Worm (Caenorhabditis elegans): ENCODE measurements around the gene aldo-1.

Gene aldo-1

DNA sequence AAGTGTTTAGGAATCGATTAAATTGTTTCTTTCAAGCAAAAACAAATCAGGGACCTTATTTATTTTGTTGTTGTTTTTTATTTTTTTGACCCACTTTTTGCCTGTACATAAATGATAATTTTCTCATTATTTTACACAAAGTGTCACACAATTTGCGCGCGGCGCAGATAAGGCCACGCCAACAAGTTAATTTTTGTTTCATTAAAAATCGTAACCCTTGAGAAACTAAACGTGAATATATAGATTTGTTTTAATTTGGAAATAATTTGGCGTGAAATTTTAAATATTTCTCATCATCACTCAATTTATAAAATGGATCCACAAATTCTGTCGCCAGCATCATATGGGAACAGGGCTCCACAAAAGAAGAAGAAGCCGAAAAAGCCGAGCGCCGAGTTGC lies 15.8 kb upstream of the aldo-1 start, which contains the start of gene T05D4.5:
T05D4.5 (plus strand) TSS at position 301 of the 400 bp plus-strand sequence.
- no peak for TF ChIP-seq dsc-1 (tag; optimal IDR thresholded peaks at IDR 0.05)
- TF ChIP-seq ceh-88 (GFP tag; IDR thresholded peaks at IDR 0.05) = no peak
- TF ChIP-seq elt-2 (tag; optimal IDR thresholded peaks at IDR 0.05) = no peak
- no peak for TF ChIP-seq hlh-17 (GFP tag; optimal IDR thresholded peaks at IDR 0.05; ENCODE audit: borderline replicate concordance)
- TF ChIP-seq snu-23 (GFP tag; optimal IDR thresholded peaks at IDR 0.05) = no peak
- no peak for TF ChIP-seq pax-3 (tag; optimal IDR thresholded peaks at IDR 0.05)
- TF ChIP-seq egl-27 (tag; optimal IDR thresholded peaks at IDR 0.05) = no peak

DNA sequence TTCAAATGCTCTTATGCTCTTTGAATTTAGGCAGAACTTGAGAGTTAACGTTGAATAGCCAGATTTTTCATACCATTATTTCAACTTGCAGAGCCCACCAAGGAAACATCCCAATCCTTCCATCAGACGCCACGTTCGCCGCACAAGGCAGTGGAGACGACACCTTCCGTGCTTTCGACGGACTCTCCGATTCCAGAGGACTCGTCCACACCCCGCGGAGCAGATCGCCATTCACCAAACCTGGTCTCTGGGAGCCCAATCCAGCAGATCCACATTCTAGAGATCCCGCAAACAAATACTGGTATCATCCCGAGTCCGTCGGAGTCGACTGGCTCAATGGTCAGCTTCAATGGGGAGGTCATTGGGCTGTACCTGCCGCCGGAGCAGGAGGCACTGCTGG lies 15.3 kb upstream of the aldo-1 start:
- no peak for TF ChIP-seq tlp-1 (tag; optimal IDR thresholded peaks at IDR 0.05)
- TF ChIP-seq vab-15 (tag; optimal IDR thresholded peaks at IDR 0.05) = no peak
- TF ChIP-seq lin-14 (GFP tag; optimal IDR thresholded peaks at IDR 0.05) = no peak
- no peak for TF ChIP-seq xbp-1 (tag; optimal IDR thresholded peaks at IDR 0.05)
- no peak for TF ChIP-seq alr-1 (tag; optimal IDR thresholded peaks at IDR 0.05; ENCODE audit: borderline replicate concordance)
- TF ChIP-seq grh-1 (GFP tag; IDR thresholded peaks at IDR 0.05) = 0 out of 2 replicates have a peak, but pooled peaks have one; percentile 14

DNA sequence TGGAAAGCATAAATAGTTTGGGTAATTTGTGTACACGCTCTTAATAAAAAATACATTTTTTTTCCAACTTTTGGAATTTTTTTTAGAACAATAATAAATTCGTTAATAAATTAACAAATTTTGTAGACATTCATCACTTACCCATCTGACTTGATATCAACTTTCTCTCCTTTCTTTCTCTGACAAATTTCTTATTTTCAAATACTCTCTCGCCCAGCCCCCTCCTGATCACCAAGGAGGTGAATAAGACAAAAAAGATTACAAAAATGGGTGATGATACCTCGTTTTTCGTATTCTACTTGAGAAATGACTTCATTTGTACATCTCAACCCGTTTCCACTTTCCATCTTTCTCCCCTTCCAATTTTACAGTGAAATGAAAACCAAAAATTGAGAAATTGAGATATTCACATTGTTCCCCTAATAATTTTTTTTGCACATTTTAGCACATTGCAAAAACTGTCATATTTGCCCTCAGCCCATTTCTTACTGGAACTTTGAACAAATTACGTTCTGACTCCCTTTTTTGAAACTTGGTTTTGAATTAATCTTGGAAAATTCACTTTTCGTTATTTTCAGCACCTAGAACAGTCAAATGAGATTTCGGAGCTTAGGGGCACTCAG lies 11.0 kb upstream of the aldo-1 start, which contains the start of gene osm-7:
osm-7 (plus strand) TSS at position 573 of the 623 bp plus-strand sequence.
- TF ChIP-seq elt-3 (tag; optimal IDR thresholded peaks at IDR 0.05) (peak in 1 of 6 experiments; percentile 55), blmp-1 (tag; optimal IDR thresholded peaks at IDR 0.05) (peak; percentile 70), ceh-8 (GFP tag; optimal IDR thresholded peaks at IDR 0.05) (no peak), nhr-85 (tag) (peak; percentile 37)

DNA sequence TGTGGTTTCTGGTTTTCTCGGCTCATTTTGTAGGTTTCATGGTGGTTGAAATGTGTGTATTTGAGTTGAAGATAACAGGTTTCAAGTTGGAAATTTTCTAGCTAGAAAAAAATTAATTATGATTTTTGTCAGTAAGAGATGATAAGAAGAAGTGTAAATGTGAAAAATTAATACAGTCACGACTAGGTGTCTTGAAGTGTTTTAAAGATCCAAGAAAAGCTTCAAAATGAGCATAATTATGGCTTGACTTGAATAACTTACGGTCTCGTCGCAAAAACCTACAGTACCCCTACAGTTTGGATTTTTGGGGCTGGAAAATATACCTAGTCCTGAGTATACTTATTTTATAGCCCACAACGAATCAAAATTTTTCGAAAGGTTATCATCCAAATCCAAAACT lies 5.6 kb upstream of the aldo-1 start, which contains the start of gene exc-12:
exc-12 (minus strand) TSS at position 101 of the 400 bp plus-strand sequence.
- TF ChIP-seq mef-2 (tag; optimal IDR thresholded peaks at IDR 0.05) (no peak), ama-1 (optimal IDR thresholded peaks at IDR 0.05) (no peak)

DNA sequence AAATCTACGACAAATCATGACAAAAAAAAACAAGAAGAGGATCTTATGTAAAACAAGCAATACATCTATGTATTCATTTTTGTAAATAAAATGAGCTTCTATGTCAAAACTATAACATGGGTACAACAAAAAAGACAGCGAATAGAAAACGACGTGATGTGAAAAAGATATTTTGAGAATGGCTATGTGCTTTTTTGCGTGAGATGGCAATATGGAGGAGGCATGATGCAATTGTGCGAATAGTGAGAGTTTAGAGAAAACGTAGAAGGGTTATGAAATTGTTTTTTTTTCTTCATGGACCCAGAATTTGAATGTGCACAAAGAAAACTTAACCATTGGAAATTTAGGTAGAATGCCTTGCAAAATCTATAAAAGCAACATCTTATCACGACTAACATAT lies 1.2 kb upstream of the aldo-1 start:
- TF ChIP-seq snpc-4 (tag; optimal IDR thresholded peaks at IDR 0.05) = no peak
- peak; percentile 45 for TF ChIP-seq lin-14 (GFP tag; optimal IDR thresholded peaks at IDR 0.05)
- no peak for TF ChIP-seq rnt-1 (tag; optimal IDR thresholded peaks at IDR 0.05)
- TF ChIP-seq lsy-2 (tag; optimal IDR thresholded peaks at IDR 0.05) = peak in 1 of 2 experiments; percentile 12
- TF ChIP-seq zag-1 (tag; optimal IDR thresholded peaks at IDR 0.05) = no peak
- no peak for TF ChIP-seq dpl-1 (GFP tag; optimal IDR thresholded peaks at IDR 0.05)
- no peak for TF ChIP-seq nhr-11 (tag; optimal IDR thresholded peaks at IDR 0.05)
- peak in 1 of 2 experiments; percentile 3 for TF ChIP-seq efl-1 (optimal IDR thresholded peaks at IDR 0.05)
- TF ChIP-seq efl-1 (GFP tag; optimal IDR thresholded peaks at IDR 0.05 in 1 of 2) = no peak
- peak; percentile 16 for TF ChIP-seq nhr-71 (tag; optimal IDR thresholded peaks at IDR 0.05)
- no peak for TF ChIP-seq lin-13 (GFP tag; optimal IDR thresholded peaks at IDR 0.05)
- TF ChIP-seq ceh-90 (tag; optimal IDR thresholded peaks at IDR 0.05) = no peak
- TF ChIP-seq egl-27 (tag; optimal IDR thresholded peaks at IDR 0.05) = no peak
- TF ChIP-seq lin-39 (tag; optimal IDR thresholded peaks at IDR 0.05) = no peak
- TF ChIP-seq ceh-82 (tag; optimal IDR thresholded peaks at IDR 0.05) = peak in 2 of 3 experiments; percentile 8 to 11

DNA sequence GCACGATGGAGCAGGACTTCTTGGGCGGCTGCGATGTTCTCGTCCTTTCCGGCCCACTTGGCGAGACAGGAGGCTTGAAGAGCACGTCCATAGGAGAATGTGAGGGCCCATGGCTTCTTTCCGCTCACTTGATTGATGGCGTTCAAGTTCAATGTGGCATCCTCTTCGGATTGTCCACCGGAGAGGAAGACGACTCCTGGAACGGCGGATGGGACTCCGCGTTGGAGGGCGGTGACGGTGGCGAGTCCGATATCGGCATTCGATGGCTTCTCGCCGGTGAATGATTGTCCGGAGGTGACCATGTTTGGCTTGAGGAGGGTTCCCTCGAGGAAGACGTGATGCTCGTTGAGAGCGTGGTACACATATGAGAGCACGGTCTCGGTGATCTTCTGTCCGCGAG lies 1.2 kb downstream of the aldo-1 start:
- no peak for TF ChIP-seq zip-4 (GFP tag; optimal IDR thresholded peaks at IDR 0.05)
- no peak for TF ChIP-seq fkh-10 (GFP tag; optimal IDR thresholded peaks at IDR 0.05)
- no peak for TF ChIP-seq skn-1 (tag; optimal IDR thresholded peaks at IDR 0.05)
- no peak for TF ChIP-seq nhr-84 (tag; optimal IDR thresholded peaks at IDR 0.05)
- TF ChIP-seq elt-2 (tag; optimal IDR thresholded peaks at IDR 0.05) = no peak
- no peak for TF ChIP-seq unc-98 (GFP tag; IDR thresholded peaks at IDR 0.05)
- TF ChIP-seq fkh-4 (tag; optimal IDR thresholded peaks at IDR 0.05; ENCODE audit: borderline replicate concordance) = no peak
- TF ChIP-seq Y116A8C.19 (tag; optimal IDR thresholded peaks at IDR 0.05; ENCODE audit: borderline replicate concordance) = no peak
- TF ChIP-seq nhr-71 (tag; optimal IDR thresholded peaks at IDR 0.05) = no peak
- TF ChIP-seq blmp-1 (tag; optimal IDR thresholded peaks at IDR 0.05) = no peak
- TF ChIP-seq mab-9 (GFP tag; IDR thresholded peaks at IDR 0.05) = no peak
- TF ChIP-seq nhr-237 (tag; optimal IDR thresholded peaks at IDR 0.05) = no peak
- TF ChIP-seq ceh-90 (tag; optimal IDR thresholded peaks at IDR 0.05) = no peak
- no peak for TF ChIP-seq unc-62 (GFP tag; optimal IDR thresholded peaks at IDR 0.05)
- no peak for TF ChIP-seq egl-13 (tag; optimal IDR thresholded peaks at IDR 0.05)
- TF ChIP-seq xbp-1 (tag; optimal IDR thresholded peaks at IDR 0.05) = no peak
